Worm (Caenorhabditis elegans) whole organism, L3 larva: ENCODE measurements around the gene stdh-3.

Source experiments
- R02D3.7 ChIP-seq: fragments of 150-350 bp; optimal IDR thresholded peaks from 2 replicates; lab custom pipeline; 2014; ENCODE audit warnings: missing biosample characterization, missing genetic modification characterization
- ZK546.5 ChIP-seq: sonication (generic microtip); optimal IDR thresholded peaks from 2 replicates; lab custom pipeline; 2017; ENCODE audit warnings: missing biosample characterization, missing genetic modification characterization
- aly-2 ChIP-seq: fragments of 150-350 bp; optimal IDR thresholded peaks from 2 replicates; lab custom pipeline; 2014; ENCODE audit warnings: missing biosample characterization, missing genetic modification characterization
- ama-1 ChIP-seq: fragments of 150-350 bp; optimal IDR thresholded peaks from 2 replicates; lab custom pipeline; 2018
- ceh-9 ChIP-seq: sonication (generic microtip); optimal IDR thresholded peaks from 2 replicates; lab custom pipeline; 2018; ENCODE audit warnings: missing biosample characterization, missing genetic modification characterization
- daf-12 ChIP-seq: fragments of 150-350 bp; optimal IDR thresholded peaks from 2 replicates; lab custom pipeline; 2014; ENCODE audit warnings: missing biosample characterization, missing genetic modification reagents, missing genetic modification characterization
- egl-27 ChIP-seq: sonication (generic microtip); optimal IDR thresholded peaks from 4 replicates; lab custom pipeline; 2017; ENCODE audit warnings: missing biosample characterization, missing genetic modification reagents, missing genetic modification characterization
- egl-5 ChIP-seq: fragments of 150-350 bp; optimal IDR thresholded peaks from 2 replicates; lab custom pipeline; 2017; ENCODE audit warnings: missing biosample characterization, missing genetic modification reagents, missing genetic modification characterization, inconsistent platforms
- elt-1 ChIP-seq: fragments of 150-350 bp; optimal IDR thresholded peaks from 2 replicates; lab custom pipeline; 2014; ENCODE audit warnings: missing biosample characterization, missing genetic modification characterization
- elt-2 ChIP-seq: sonication (generic microtip); optimal IDR thresholded peaks from 2 replicates; lab custom pipeline; 2016; ENCODE audit warnings: missing genetic modification reagents, mild to moderate bottlenecking, missing genetic modification characterization, missing compliant biosample characterization
- elt-3 ChIP-seq, 3 experiments: fragments of 150-350 bp in 1 of 3; sonication (generic microtip) in 2 of 3; optimal IDR thresholded peaks; 2 replicates in 2 of 3; 4 replicates in 1 of 3; lab custom pipeline; 2014 to 2017; ENCODE audit warnings: missing biosample characterization in 3 of 3, missing genetic modification characterization in 3 of 3
- fkh-10 ChIP-seq: sonication (generic microtip); optimal IDR thresholded peaks from 2 replicates; lab custom pipeline; 2017; ENCODE audit warnings: missing biosample characterization, missing genetic modification reagents, missing genetic modification characterization
- fkh-2 ChIP-seq: fragments of 150-350 bp; optimal IDR thresholded peaks from 2 replicates; lab custom pipeline; 2014; ENCODE audit warnings: missing biosample characterization, missing genetic modification reagents, missing genetic modification characterization
- fos-1 ChIP-seq: fragments of 150-350 bp; optimal IDR thresholded peaks from 2 replicates; lab custom pipeline; 2014; ENCODE audit warnings: missing biosample characterization, missing genetic modification characterization
- jun-1 ChIP-seq: fragments of 150-350 bp; optimal IDR thresholded peaks from 2 replicates; lab custom pipeline; 2014; ENCODE audit warnings: missing biosample characterization, missing genetic modification reagents, missing genetic modification characterization
- lin-15B ChIP-seq: fragments of 150-350 bp; optimal IDR thresholded peaks from 2 replicates; lab custom pipeline; 2014; ENCODE audit warnings: missing biosample characterization, missing genetic modification characterization
- lsy-12 ChIP-seq: sonication (generic microtip); optimal IDR thresholded peaks from 2 replicates; lab custom pipeline; 2016; ENCODE audit warnings: mild to moderate bottlenecking, missing genetic modification characterization, missing compliant biosample characterization
- mdl-1 ChIP-seq: fragments of 150-350 bp; optimal IDR thresholded peaks from 2 replicates; lab custom pipeline; 2014; ENCODE audit warnings: missing biosample characterization, missing genetic modification characterization
- mml-1 ChIP-seq: fragments of 150-350 bp; sonication (generic microtip); optimal IDR thresholded peaks from 3 replicates; lab custom pipeline; 2014; ENCODE audit warnings: missing biosample characterization, missing genetic modification characterization
- nhr-12 ChIP-seq: fragments of 150-350 bp; optimal IDR thresholded peaks from 2 replicates; lab custom pipeline; 2014; ENCODE audit warnings: missing biosample characterization, missing genetic modification characterization
- nhr-23 ChIP-seq: fragments of 150-350 bp; optimal IDR thresholded peaks from 2 replicates; lab custom pipeline; 2014; ENCODE audit warnings: missing biosample characterization, missing genetic modification reagents, missing genetic modification characterization
- nhr-237 ChIP-seq: fragments of 150-350 bp; optimal IDR thresholded peaks from 2 replicates; lab custom pipeline; 2014; ENCODE audit warnings: missing biosample characterization, missing genetic modification characterization
- nhr-25 ChIP-seq: sonication (generic microtip); optimal IDR thresholded peaks from 2 replicates; lab custom pipeline; 2017; ENCODE audit warnings: missing biosample characterization, missing genetic modification characterization
- nhr-43 ChIP-seq: sonication (generic microtip); optimal IDR thresholded peaks from 2 replicates; lab custom pipeline; 2016; ENCODE audit warnings: mild to moderate bottlenecking, missing genetic modification characterization, missing compliant biosample characterization; ENCODE audit not compliant: poor library complexity, severe bottlenecking
- nhr-67 ChIP-seq: fragments of 150-350 bp; optimal IDR thresholded peaks from 2 replicates; lab custom pipeline; 2014; ENCODE audit warnings: missing biosample characterization, missing genetic modification characterization
- nhr-76 ChIP-seq: fragments of 150-350 bp; sonication (generic microtip); optimal IDR thresholded peaks from 5 replicates; lab custom pipeline; 2014; ENCODE audit warnings: missing biosample characterization, missing genetic modification characterization
- nhr-77 ChIP-seq: fragments of 150-350 bp; optimal IDR thresholded peaks from 2 replicates; lab custom pipeline; 2014; ENCODE audit warnings: missing biosample characterization, missing genetic modification characterization
- pha-4 ChIP-seq: fragments of 150-350 bp; optimal IDR thresholded peaks from 2 replicates; lab custom pipeline; 2014; ENCODE audit warnings: missing biosample characterization, missing genetic modification reagents, missing genetic modification characterization
- sea-2 ChIP-seq: fragments of 150-350 bp; sonication (generic microtip); optimal IDR thresholded peaks from 4 replicates; lab custom pipeline; 2014; ENCODE audit warnings: missing biosample characterization, missing genetic modification reagents, missing genetic modification characterization
- skn-1 ChIP-seq: fragments of 150-350 bp; optimal IDR thresholded peaks from 2 replicates; lab custom pipeline; 2014; ENCODE audit warnings: missing biosample characterization, missing genetic modification characterization
- unc-39 ChIP-seq: sonication (generic microtip); optimal IDR thresholded peaks from 4 replicates; lab custom pipeline; 2017; ENCODE audit warnings: missing biosample characterization, missing genetic modification characterization
- unc-62 ChIP-seq: fragments of 150-350 bp; sonication (generic microtip); optimal IDR thresholded peaks from 4 replicates; lab custom pipeline; 2014; ENCODE audit warnings: missing biosample characterization, missing genetic modification reagents, missing genetic modification characterization
- zag-1 ChIP-seq: fragments of 150-350 bp; optimal IDR thresholded peaks from 2 replicates; lab custom pipeline; 2014; ENCODE audit warnings: missing biosample characterization, missing genetic modification characterization
- ztf-11 ChIP-seq: fragments of 150-350 bp; optimal IDR thresholded peaks from 2 replicates; lab custom pipeline; 2014; ENCODE audit warnings: missing biosample characterization, missing genetic modification characterization
- ztf-4 ChIP-seq: fragments of 150-350 bp; optimal IDR thresholded peaks from 2 replicates; lab custom pipeline; 2014; ENCODE audit warnings: missing biosample characterization, missing genetic modification characterization

Gene stdh-3

DNA sequence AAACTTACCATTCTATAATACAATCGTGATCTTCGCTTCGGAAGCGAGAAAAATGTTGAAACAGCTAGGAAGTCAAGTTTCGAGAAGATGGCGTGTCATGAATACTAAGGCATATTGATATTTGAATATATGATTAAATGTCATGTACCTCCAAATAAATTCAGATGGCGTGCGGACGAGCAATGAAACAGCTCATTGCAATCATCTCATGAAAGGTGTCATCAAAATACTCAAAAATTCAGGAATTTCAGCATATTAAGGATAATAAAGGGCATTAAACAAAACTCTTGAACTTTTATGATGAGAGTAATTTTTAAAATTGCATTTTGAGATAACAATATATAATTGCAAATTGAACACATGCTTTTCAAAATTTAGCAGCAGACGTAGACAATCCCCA lies 11.0 kb downstream of the stdh-3 start, which contains the start of gene gcy-32:
Gene gcy-32, minus strand, starts transcription at position 101 of the 400 bp plus-strand sequence.
- TF ChIP-seq jun-1 (tag; lab: Kevin White, UChicago) = no peak
- TF ChIP-seq nhr-237 = no peak
- TF ChIP-seq skn-1 (tag; lab: Kevin White, UChicago) = no peak
- TF ChIP-seq ceh-9 (tag; lab: Kevin White, UChicago) = no peak
- TF ChIP-seq nhr-77 = no peak

DNA sequence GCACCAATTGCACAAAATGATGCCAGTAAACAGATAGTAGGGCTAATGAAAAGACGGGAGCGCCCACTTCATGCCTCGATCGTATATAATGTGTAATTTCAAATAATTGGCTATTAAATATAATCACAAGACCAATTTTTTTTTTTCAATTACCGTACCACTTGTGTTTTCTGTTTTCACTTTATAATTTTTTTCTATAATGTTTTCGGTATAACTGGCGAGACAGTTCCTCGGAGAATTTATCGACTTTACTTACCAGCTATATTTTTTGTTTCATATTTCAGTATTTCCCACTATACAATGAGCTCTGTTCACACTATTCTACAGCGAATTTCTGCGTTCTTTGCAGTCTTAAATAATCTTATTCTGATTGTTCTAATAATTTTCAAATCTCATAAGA lies 11.8 kb downstream of the stdh-3 start, which contains the start of gene str-252:
Gene str-252, plus strand, starts transcription at position 301 of the 400 bp plus-strand sequence.
- no peak for TF ChIP-seq lsy-12 (tag; lab: Kevin White, UChicago)

DNA sequence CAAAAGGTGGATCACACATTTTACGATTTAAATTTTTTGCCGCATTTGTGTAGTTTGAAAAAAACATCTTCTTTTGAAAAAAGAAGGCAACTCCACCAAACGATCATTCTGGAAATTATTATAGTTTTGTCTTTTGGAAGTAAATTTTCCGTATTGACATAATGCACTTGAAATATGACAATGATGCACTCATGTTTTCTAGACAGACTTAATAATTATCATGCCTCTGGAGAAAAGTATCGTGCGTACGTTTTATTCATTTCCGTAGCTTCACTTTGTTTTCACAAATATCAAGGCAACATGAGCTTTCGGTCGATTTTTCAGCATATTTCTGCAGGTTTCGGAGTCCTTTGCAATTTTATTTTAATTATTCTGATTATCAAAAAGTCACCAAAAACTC lies 13.9 kb downstream of the stdh-3 start, which contains the start of gene str-250:
Gene str-250, plus strand, starts transcription at position 301 of the 400 bp plus-strand sequence.
- no peak for TF ChIP-seq fos-1 (tag; lab: Kevin White, UChicago)
- no peak for TF ChIP-seq nhr-237
- TF ChIP-seq unc-39 (tag; lab: Kevin White, UChicago) = no peak
- no peak for TF ChIP-seq elt-1 (tag; lab: Kevin White, UChicago)
- no peak for TF ChIP-seq ztf-11
- no peak for TF ChIP-seq daf-12 (tag; lab: Kevin White, UChicago)
- no peak for TF ChIP-seq pha-4 (tag; lab: Kevin White, UChicago)
- no peak for TF ChIP-seq nhr-43 (tag; lab: Kevin White, UChicago)
- TF ChIP-seq jun-1 (tag; lab: Kevin White, UChicago) = no peak
- TF ChIP-seq aly-2 = no peak
- no peak for TF ChIP-seq nhr-67 (tag; lab: Kevin White, UChicago)

DNA sequence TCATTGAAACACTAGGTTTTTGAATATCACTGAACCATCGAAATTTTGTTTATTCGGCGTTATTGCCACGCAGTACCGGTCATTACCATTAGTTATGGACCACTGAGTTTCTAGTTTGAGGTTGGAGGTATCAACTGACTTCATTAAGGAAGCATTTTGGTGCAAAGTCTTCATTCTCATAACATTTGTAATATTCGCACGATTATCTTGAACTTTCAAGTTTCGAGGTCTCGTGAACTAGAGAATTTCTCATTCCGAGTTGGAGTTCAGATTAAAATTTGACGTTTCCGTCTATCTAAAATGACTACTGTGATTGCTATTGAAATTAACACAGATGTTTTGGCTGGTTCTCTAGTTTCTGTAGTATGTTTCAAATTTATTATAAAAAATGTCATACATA lies 16.3 kb downstream of the stdh-3 start, which contains the start of gene srx-42:
Gene srx-42, plus strand, starts transcription at position 301 of the 400 bp plus-strand sequence.
- no peak for TF ChIP-seq ZK546.5
- TF ChIP-seq jun-1 (tag; lab: Kevin White, UChicago) = no peak
- TF ChIP-seq egl-5 (tag; lab: Kevin White, UChicago) = no peak
- no peak for TF ChIP-seq R02D3.7 (tag; lab: Kevin White, UChicago)
- TF ChIP-seq egl-27 = no peak
- no peak for TF ChIP-seq pha-4 (tag; lab: Kevin White, UChicago)
- TF ChIP-seq fkh-2 = no peak

DNA sequence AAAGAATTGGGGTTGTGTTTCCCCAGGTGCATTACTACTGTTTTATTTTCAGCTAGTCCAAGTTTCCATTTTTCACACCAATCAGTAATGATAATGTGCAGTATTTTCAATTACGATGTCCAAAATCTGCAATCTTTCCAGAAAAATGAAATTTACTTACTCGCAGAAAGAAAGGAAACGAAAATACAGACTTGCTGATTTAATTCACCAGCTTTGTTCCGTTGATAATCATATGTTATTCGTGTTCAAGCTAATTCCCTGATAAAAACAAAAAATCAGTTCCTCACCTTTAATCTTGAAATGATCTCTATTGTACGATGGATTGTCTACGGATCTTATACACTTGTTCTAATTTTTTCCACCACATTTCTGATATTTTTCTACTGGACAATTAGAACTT lies 19.4 kb downstream of the stdh-3 start, which contains the start of gene srxa-11:
Gene srxa-11, plus strand, starts transcription at position 301 of the 400 bp plus-strand sequence.
- TF ChIP-seq egl-27 = no peak
- TF ChIP-seq sea-2 (GFP tag; lab: Kevin White, UChicago) = no peak
- no peak for TF ChIP-seq ZK546.5
- TF ChIP-seq ceh-9 (tag; lab: Kevin White, UChicago) = no peak
- no peak for TF ChIP-seq zag-1 (tag; lab: Kevin White, UChicago)
- no peak for TF ChIP-seq elt-3 (tag; optimal IDR thresholded peaks at IDR 0.05; lab: Kevin White, UChicago)
- no peak for TF ChIP-seq fos-1 (tag; lab: Kevin White, UChicago)
- no peak for TF ChIP-seq ztf-4
- no peak for TF ChIP-seq nhr-25 (tag; lab: Kevin White, UChicago)
- TF ChIP-seq unc-39 (tag; lab: Kevin White, UChicago) = no peak
- TF ChIP-seq elt-2 (tag; lab: Kevin White, UChicago) = no peak
- no peak for TF ChIP-seq aly-2
- TF ChIP-seq mdl-1 (tag; lab: Kevin White, UChicago) = no peak
- TF ChIP-seq ztf-11 = no peak

DNA sequence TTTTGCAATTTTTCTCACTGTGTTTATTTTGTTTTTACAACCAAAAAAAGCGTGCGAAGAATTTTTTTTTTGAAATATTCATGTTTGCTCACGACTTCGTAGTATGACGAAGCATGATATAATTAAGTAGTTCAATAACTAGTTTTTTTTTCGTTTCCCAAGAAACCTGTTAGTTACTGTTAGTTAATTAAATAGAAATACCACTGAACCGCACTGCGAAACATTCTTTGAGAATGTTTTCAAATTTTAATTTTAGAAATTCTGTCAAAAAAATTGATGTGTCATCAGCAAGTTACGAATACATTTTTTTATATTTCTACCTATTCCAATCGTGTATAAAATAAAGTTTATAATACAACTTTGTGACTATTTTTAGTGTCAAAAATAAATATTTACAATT lies 22.0 kb downstream of the stdh-3 start, which contains the start of gene srxa-12:
Gene srxa-12, plus strand, starts transcription at position 301 of the 400 bp plus-strand sequence.
- no peak for TF ChIP-seq nhr-23 (tag; lab: Kevin White, UChicago)
- TF ChIP-seq R02D3.7 (tag; lab: Kevin White, UChicago) = no peak
- no peak for TF ChIP-seq fkh-2
- TF ChIP-seq mml-1 (tag; lab: Kevin White, UChicago) = no peak
- TF ChIP-seq ztf-4 = no peak
- TF ChIP-seq nhr-76 (tag; lab: Kevin White, UChicago) = no peak
- no peak for TF ChIP-seq elt-1 (tag; lab: Kevin White, UChicago)
- no peak for TF ChIP-seq lin-15B (tag; lab: Kevin White, UChicago)
- TF ChIP-seq ama-1 (lab: Kevin White, UChicago) = no peak
- TF ChIP-seq skn-1 (tag; lab: Kevin White, UChicago) = no peak
- TF ChIP-seq fkh-10 (GFP tag; lab: Kevin White, UChicago) = no peak
- TF ChIP-seq unc-39 (tag; lab: Kevin White, UChicago) = no peak
- no peak for TF ChIP-seq elt-2 (tag; lab: Kevin White, UChicago)
- TF ChIP-seq nhr-12 (tag; lab: Kevin White, UChicago) = no peak
- no peak for TF ChIP-seq ZK546.5
- no peak for TF ChIP-seq aly-2
- no peak for TF ChIP-seq unc-62 (GFP tag; lab: Kevin White, UChicago)
- no peak for TF ChIP-seq ztf-11
- TF ChIP-seq sea-2 (GFP tag; lab: Kevin White, UChicago) = no peak
- no peak for TF ChIP-seq nhr-67 (tag; lab: Kevin White, UChicago)
- TF ChIP-seq, all 47 proteins: peak for 0
